Worm (Caenorhabditis elegans) whole organism, young adult: ENCODE data around the gene nspg-9.

ENCODE experiments used
- B0336.3 ChIP-seq: fragments of 200-800 bp; sonication (Bioruptor generic); IDR thresholded peaks from 2 replicates; pipeline ENCODE4 v1.3.6; 2022; ENCODE audit warnings: missing genetic modification characterization, missing compliant biosample characterization
- F10E7.11 ChIP-seq: sonication (generic microtip); optimal IDR thresholded peaks from 2 replicates; lab custom pipeline; 2017; ENCODE audit warnings: mild to moderate bottlenecking, missing genetic modification characterization, moderate library complexity, missing compliant biosample characterization
- F33H1.4 ChIP-seq: fragments of 200-800 bp; sonication (Bioruptor generic); IDR thresholded peaks from 2 replicates; pipeline ENCODE4 v1.3.6; 2022; ENCODE audit warnings: missing genetic modification reagents, missing genetic modification characterization, missing compliant biosample characterization
- F49E8.2 ChIP-seq: sonication (generic microtip); optimal IDR thresholded peaks from 3 replicates; lab custom pipeline; 2017; ENCODE audit warnings: missing genetic modification characterization, mild to moderate bottlenecking, missing compliant biosample characterization, antibody characterized with exemption, moderate library complexity; ENCODE audit not compliant: insufficient read depth
- Y53F4B.3 ChIP-seq: fragments of 200-800 bp; sonication (Bioruptor generic); IDR thresholded peaks from 2 replicates; pipeline ENCODE4 v1.3.6; 2022; ENCODE audit warnings: missing genetic modification reagents, missing genetic modification characterization, missing compliant biosample characterization
- Y56A3A.18 ChIP-seq: fragments of 200-800 bp; sonication (Bioruptor generic); IDR thresholded peaks from 2 replicates; pipeline ENCODE4 v1.3.6; 2022; ENCODE audit warnings: missing genetic modification reagents, missing genetic modification characterization, missing compliant biosample characterization
- Y67H2A.10 ChIP-seq: fragments of 200-800 bp; sonication (Bioruptor generic); conservative IDR thresholded peaks from 2 replicates; pipeline ENCODE4 v1.3.6; 2022; ENCODE audit warnings: missing genetic modification reagents, missing genetic modification characterization, missing compliant biosample characterization
- attf-6 ChIP-seq: fragments of 200-800 bp; sonication (Bioruptor generic); IDR thresholded peaks from 2 replicates; pipeline ENCODE4 v1.3.6; 2022; ENCODE audit warnings: missing genetic modification reagents, missing genetic modification characterization, missing compliant biosample characterization
- bed-1 ChIP-seq: fragments of 200-800 bp; sonication (Bioruptor generic); IDR thresholded peaks from 2 replicates; pipeline ENCODE4 v1.3.6; 2022; ENCODE audit warnings: missing genetic modification reagents, missing genetic modification characterization, missing compliant biosample characterization
- cebp-2 ChIP-seq: fragments of 200-800 bp; sonication (Bioruptor generic); IDR thresholded peaks from 2 replicates; pipeline ENCODE4 v1.3.6; 2022; ENCODE audit warnings: missing genetic modification characterization, missing compliant biosample characterization
- ceh-79 ChIP-seq: sonication (generic microtip); optimal IDR thresholded peaks from 2 replicates; lab custom pipeline; 2017; ENCODE audit warnings: mild to moderate bottlenecking, missing genetic modification characterization, missing compliant biosample characterization
- ceh-91 ChIP-seq: fragments of 200-800 bp; sonication (Bioruptor generic); IDR thresholded peaks from 2 replicates; pipeline ENCODE4 v1.3.6; 2022; ENCODE audit warnings: missing genetic modification reagents, missing genetic modification characterization, missing compliant biosample characterization
- dox-1 ChIP-seq: fragments of 200-800 bp; sonication (Bioruptor generic); IDR thresholded peaks from 2 replicates; pipeline ENCODE4 v1.3.6; 2022; ENCODE audit warnings: missing genetic modification reagents, missing genetic modification characterization, missing compliant biosample characterization
- dpff-1 ChIP-seq: sonication (generic microtip); optimal IDR thresholded peaks from 2 replicates; lab custom pipeline; 2017; ENCODE audit warnings: mild to moderate bottlenecking, missing genetic modification characterization, missing compliant biosample characterization
- egl-44 ChIP-seq: fragments of 200-800 bp; sonication (Bioruptor generic); IDR thresholded peaks from 2 replicates; pipeline ENCODE4 v1.3.6; 2022; ENCODE audit warnings: missing genetic modification reagents, missing genetic modification characterization, missing compliant biosample characterization
- egrh-3 ChIP-seq: fragments of 200-800 bp; sonication (Bioruptor generic); IDR thresholded peaks from 2 replicates; pipeline ENCODE4 v1.3.6; 2022; ENCODE audit warnings: missing genetic modification reagents, missing genetic modification characterization, missing compliant biosample characterization
- ekl-4 ChIP-seq: fragments of 200-800 bp; sonication (Bioruptor generic); IDR thresholded peaks from 2 replicates; pipeline ENCODE4 v1.3.6; 2022; ENCODE audit warnings: missing genetic modification reagents, missing genetic modification characterization, missing compliant biosample characterization
- gei-17 ChIP-seq: fragments of 200-800 bp; sonication (Bioruptor generic); optimal IDR thresholded peaks from 2 replicates; lab custom pipeline; 2018; ENCODE audit warnings: mild to moderate bottlenecking, missing genetic modification characterization, missing compliant biosample characterization
- hmg-20 ChIP-seq: fragments of 200-800 bp; sonication (Bioruptor generic); IDR thresholded peaks from 2 replicates; pipeline ENCODE4 v1.3.6; 2022; ENCODE audit warnings: missing genetic modification reagents, missing genetic modification characterization, missing compliant biosample characterization
- hsf-1 ChIP-seq: fragments of 200-800 bp; sonication (Bioruptor generic); IDR thresholded peaks from 2 replicates; pipeline ENCODE4 v1.3.6; 2022; ENCODE audit warnings: missing genetic modification reagents, missing genetic modification characterization, missing compliant biosample characterization
- lin-54 ChIP-seq: fragments of 200-800 bp; sonication (Bioruptor generic); optimal IDR thresholded peaks from 2 replicates; lab custom pipeline; 2018; ENCODE audit warnings: mild to moderate bottlenecking, missing genetic modification characterization, missing compliant biosample characterization
- lsl-1 ChIP-seq: fragments of 200-800 bp; sonication (Bioruptor generic); optimal IDR thresholded peaks from 2 replicates; lab custom pipeline; 2018; ENCODE audit warnings: mild to moderate bottlenecking, missing genetic modification characterization, moderate library complexity, missing compliant biosample characterization
- mcd-1 ChIP-seq: fragments of 200-800 bp; sonication (Bioruptor generic); IDR thresholded peaks from 2 replicates; pipeline ENCODE4 v1.3.6; 2022; ENCODE audit warnings: missing genetic modification reagents, missing genetic modification characterization, missing compliant biosample characterization
- pbrm-1 ChIP-seq: fragments of 200-800 bp; sonication (Bioruptor generic); IDR thresholded peaks from 2 replicates; pipeline ENCODE4 v1.3.6; 2022; ENCODE audit warnings: missing genetic modification reagents, missing genetic modification characterization, missing compliant biosample characterization
- rcor-1 ChIP-seq: fragments of 200-800 bp; sonication (Bioruptor generic); IDR thresholded peaks from 2 replicates; pipeline ENCODE4 v1.3.6; 2022; ENCODE audit warnings: missing genetic modification reagents, missing genetic modification characterization, missing compliant biosample characterization
- rec-8 ChIP-seq, 2 experiments: sonication (generic microtip); optimal IDR thresholded peaks; 2 replicates each; lab custom pipeline; 2016; ENCODE audit warnings: mild to moderate bottlenecking in 2 of 2, missing genetic modification characterization in 2 of 2, missing genetic modification reagents in 2 of 2, missing genotype in 2 of 2, missing biosample characterization in 1 of 2, missing compliant biosample characterization in 1 of 2, moderate library complexity in 1 of 2
- snpc-4 ChIP-seq, 5 experiments: fragments of 150-350 bp in 1 of 5; sonication (generic microtip) in 4 of 5; optimal IDR thresholded peaks; 2 replicates each; lab custom pipeline; 2014 to 2018; ENCODE audit warnings: missing genetic modification characterization in 5 of 5, missing biosample characterization in 3 of 5, antibody characterized with exemption in 2 of 5, mild to moderate bottlenecking in 2 of 5, missing compliant biosample characterization in 2 of 5, missing genotype in 2 of 5, moderate library complexity in 2 of 5, missing genetic modification reagents in 1 of 5
- tbp1 ChIP-seq: fragments of 200-800 bp; sonication (Bioruptor generic); optimal IDR thresholded peaks from 2 replicates; lab custom pipeline; 2018; ENCODE audit warnings: mild to moderate bottlenecking, missing genetic modification characterization, missing compliant biosample characterization
- tbx-9 ChIP-seq: sonication (generic microtip); optimal IDR thresholded peaks from 2 replicates; lab custom pipeline; 2016; ENCODE audit warnings: borderline replicate concordance, missing genetic modification characterization, inconsistent platforms, missing compliant biosample characterization
- ztf-26 ChIP-seq: sonication (generic microtip); optimal IDR thresholded peaks from 2 replicates; lab custom pipeline; 2017; ENCODE audit warnings: missing genetic modification characterization, missing compliant biosample characterization
- ztf-28 ChIP-seq: fragments of 200-800 bp; sonication (Bioruptor generic); IDR thresholded peaks from 2 replicates; pipeline ENCODE4 v1.3.6; 2022; ENCODE audit warnings: missing genetic modification reagents, missing genetic modification characterization, missing compliant biosample characterization

Gene nspg-9

ce11 chrIV:14466837-14467236, 10.1 kb downstream of the nspg-9 start:
- TF ChIP-seq attf-6 (GFP tag; lab: Robert Waterston, UW) (0 out of 2 replicates have a peak, but pooled peaks have one; percentile 16), egl-44 (no peak), lin-54 (no peak), ztf-26 (tag; lab: Kevin White, UChicago) (no peak), snpc-4 (GFP tag; optimal IDR thresholded peaks at IDR 0.05; lab: Kevin White, UChicago) (no peak), snpc-4 (tag; optimal IDR thresholded peaks at IDR 0.05; lab: Kevin White, UChicago) (peak in 2 of 4 experiments; percentile 55 to 58), gei-17 (GFP tag; lab: Kevin White, UChicago) (no peak)

- no peak for TF ChIP-seq F49E8.2 (tag; lab: Kevin White, UChicago)
- TF ChIP-seq attf-6 (GFP tag; lab: Robert Waterston, UW), result peak; percentile 82
- TF ChIP-seq ekl-4 (GFP tag; lab: Robert Waterston, UW), result no peak
- TF ChIP-seq egl-44, result no peak
- TF ChIP-seq dpff-1 (tag; lab: Kevin White, UChicago), result no peak
- TF ChIP-seq snpc-4 (GFP tag; optimal IDR thresholded peaks at IDR 0.05; lab: Kevin White, UChicago), result no peak
- TF ChIP-seq snpc-4 (tag; optimal IDR thresholded peaks at IDR 0.05; lab: Kevin White, UChicago), result peak in 1 of 4 experiments; percentile 76
- TF ChIP-seq cebp-2 (GFP tag; lab: Robert Waterston, UW), result 0 out of 2 replicates have a peak, but pooled peaks have one; percentile 65
These were observed 12.3 kb downstream of the nspg-9 start for ce11 chrIV:14469013-14469412.

ce11 chrIV:14476664-14477063, 20.0 kb downstream of the nspg-9 start:
- peak; percentile 37; the same call in 1 of the 2 replicates for TF ChIP-seq mcd-1 (GFP tag; lab: Robert Waterston, UW)
- TF ChIP-seq hsf-1 (GFP tag; lab: Robert Waterston, UW), result peak; percentile 77
- TF ChIP-seq cebp-2 (GFP tag; lab: Robert Waterston, UW), result peak; percentile 58; the same call in 1 of the 2 replicates
- peak; percentile 32; the same call in 1 of the 2 replicates for TF ChIP-seq ceh-91
- peak; percentile 61 for TF ChIP-seq F33H1.4

ce11 chrIV:14478583-14478982, 21.9 kb downstream of the nspg-9 start:
- TF ChIP-seq cebp-2 (GFP tag; lab: Robert Waterston, UW), result 0 out of 2 replicates have a peak, but pooled peaks have one; percentile 48
- TF ChIP-seq hsf-1 (GFP tag; lab: Robert Waterston, UW), result 0 out of 2 replicates have a peak, but pooled peaks have one; percentile 49
- TF ChIP-seq bed-1 (GFP tag; lab: Robert Waterston, UW), result 0 out of 2 replicates have a peak, but pooled peaks have one; percentile 48
- TF ChIP-seq F33H1.4, result peak; percentile 64
- peak; percentile 41; the same call in 1 of the 2 replicates for TF ChIP-seq egrh-3
- TF ChIP-seq attf-6 (GFP tag; lab: Robert Waterston, UW), result 0 out of 2 replicates have a peak, but pooled peaks have one; percentile 56

- TF ChIP-seq hsf-1 (GFP tag; lab: Robert Waterston, UW), result peak; percentile 95
- TF ChIP-seq dox-1 (GFP tag; lab: Robert Waterston, UW), result peak; percentile 61
- TF ChIP-seq pbrm-1 (GFP tag; lab: Robert Waterston, UW), result 0 out of 2 replicates have a peak, but pooled peaks have one; percentile 25
- 0 out of 2 replicates have a peak, but pooled peaks have one; percentile 43 for TF ChIP-seq cebp-2 (GFP tag; lab: Robert Waterston, UW)
These were observed 23.9 kb downstream of the nspg-9 start for ce11 chrIV:14480565-14480964.

- TF ChIP-seq rec-8 (tag; optimal IDR thresholded peaks at IDR 0.05; lab: Kevin White, UChicago), result no peak
- no peak for TF ChIP-seq attf-6 (GFP tag; lab: Robert Waterston, UW)
- TF ChIP-seq Y53F4B.3 (GFP tag; lab: Robert Waterston, UW), result no peak
- no peak for TF ChIP-seq F10E7.11 (tag; lab: Kevin White, UChicago)
- TF ChIP-seq tbp1 (GFP tag; lab: Kevin White, UChicago), result no peak
- no peak for TF ChIP-seq ceh-79 (tag; lab: Kevin White, UChicago)
- no peak for TF ChIP-seq ztf-28 (GFP tag; lab: Robert Waterston, UW)
- TF ChIP-seq tbx-9 (tag; lab: Kevin White, UChicago), result no peak
- no peak for TF ChIP-seq rcor-1 (GFP tag; lab: Robert Waterston, UW)
- no peak for TF ChIP-seq Y67H2A.10 (GFP tag; lab: Robert Waterston, UW)
- TF ChIP-seq egl-44, result no peak
- TF ChIP-seq Y56A3A.18 (GFP tag; lab: Robert Waterston, UW), result no peak
- TF ChIP-seq F33H1.4, result no peak
- no peak for TF ChIP-seq B0336.3
- no peak for TF ChIP-seq lsl-1 (GFP tag; lab: Kevin White, UChicago)
- TF ChIP-seq bed-1 (GFP tag; lab: Robert Waterston, UW), result no peak
- no peak for TF ChIP-seq hmg-20 (GFP tag; lab: Robert Waterston, UW)
These were observed 25.3 kb downstream of the nspg-9 start, which contains the start of gene Y57G11A.4 for ce11 chrIV:14481984-14482383. TSS of gene Y57G11A.4 (plus strand) at chrIV:14482284.
